Worm (Caenorhabditis elegans): ENCODE data around the gene sri-73.

DNA sequence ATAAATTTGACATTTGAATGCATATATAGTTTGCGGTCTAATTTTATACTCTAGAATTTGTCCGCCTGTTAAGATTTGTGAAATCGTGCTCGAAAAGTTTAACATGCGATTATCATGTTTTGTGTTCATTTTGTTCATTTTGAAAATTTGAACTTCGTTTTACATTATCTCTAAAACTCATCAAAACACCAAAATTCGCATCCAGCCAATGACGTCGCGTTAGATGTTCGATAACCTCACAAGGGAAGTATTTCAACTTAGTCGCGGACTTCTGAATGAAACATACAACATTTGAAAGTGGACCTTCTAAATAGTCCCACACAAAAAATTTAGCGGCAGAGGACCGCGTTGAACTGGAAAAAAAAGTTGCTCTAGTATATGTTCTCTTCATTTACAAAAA is 24.4 kb downstream of the sri-73 start:
- TF ChIP-seq ztf-23 (GFP tag; IDR thresholded peaks at IDR 0.05): no peak
- no peak for TF ChIP-seq flt-1 (GFP tag; IDR thresholded peaks at IDR 0.05)
- no peak for TF ChIP-seq ztf-29 (GFP tag; IDR thresholded peaks at IDR 0.05)
- TF ChIP-seq klf-2 (GFP tag; conservative IDR thresholded peaks at IDR 0.05): no peak
- no peak for TF ChIP-seq med-1 (GFP tag; optimal IDR thresholded peaks at IDR 0.05; ENCODE audit: insufficient read depth)
- TF ChIP-seq cog-1 (tag; optimal IDR thresholded peaks at IDR 0.05): no peak

All from whole organism, midembryonic.